Worm (Caenorhabditis elegans) whole organism, L1 larva: ENCODE measurements around the gene uda-1.

Experiments used
- C04F5.9 ChIP-seq: sonication (generic microtip); optimal IDR thresholded peaks from 2 replicates; lab custom pipeline; 2016; ENCODE audit warnings: missing genetic modification characterization, missing compliant biosample characterization
- blmp-1 ChIP-seq: fragments of 150-350 bp; optimal IDR thresholded peaks from 2 replicates; lab custom pipeline; 2014; ENCODE audit warnings: missing biosample characterization, missing genetic modification characterization
- ceh-8 ChIP-seq: fragments of 200-800 bp; sonication (Bioruptor generic); optimal IDR thresholded peaks from 2 replicates; lab custom pipeline; 2018; ENCODE audit warnings: mild to moderate bottlenecking, missing genetic modification characterization, moderate library complexity, missing compliant biosample characterization
- egl-13 ChIP-seq: sonication (generic microtip); optimal IDR thresholded peaks from 2 replicates; lab custom pipeline; 2016; ENCODE audit warnings: missing genotype, missing genetic modification reagents, missing genetic modification characterization, missing compliant biosample characterization
- elt-2 ChIP-seq: sonication (generic microtip); optimal IDR thresholded peaks from 2 replicates; lab custom pipeline; 2016; ENCODE audit warnings: missing genetic modification characterization, mild to moderate bottlenecking, inconsistent platforms, missing compliant biosample characterization, missing genetic modification reagents
- fkh-10 ChIP-seq: sonication (generic microtip); optimal IDR thresholded peaks from 2 replicates; lab custom pipeline; 2017; ENCODE audit warnings: missing biosample characterization, missing genetic modification reagents, missing genetic modification characterization
- fkh-4 ChIP-seq: sonication (generic microtip); optimal IDR thresholded peaks from 2 replicates; lab custom pipeline; 2016; ENCODE audit warnings: missing compliant biosample characterization, missing genetic modification characterization, borderline replicate concordance
- grh-1 ChIP-seq: fragments of 200-800 bp; sonication (Bioruptor generic); IDR thresholded peaks from 2 replicates; pipeline ENCODE4 v1.3.6; 2022; ENCODE audit warnings: missing genetic modification reagents, missing genetic modification characterization, missing compliant biosample characterization
- hpl-2 ChIP-seq: fragments of 150-350 bp; optimal IDR thresholded peaks from 2 replicates; lab custom pipeline; 2014; ENCODE audit warnings: missing biosample characterization, missing genetic modification reagents, missing genetic modification characterization
- jun-1 ChIP-seq: fragments of 150-350 bp; optimal IDR thresholded peaks from 2 replicates; lab custom pipeline; 2014; ENCODE audit warnings: missing biosample characterization, missing genetic modification reagents, missing genetic modification characterization
- lin-13 ChIP-seq: fragments of 150-350 bp; optimal IDR thresholded peaks from 2 replicates; lab custom pipeline; 2014; ENCODE audit warnings: missing biosample characterization, missing genetic modification reagents, missing genetic modification characterization
- lin-39 ChIP-seq: fragments of 150-350 bp; optimal IDR thresholded peaks from 2 replicates; lab custom pipeline; 2014; ENCODE audit warnings: missing biosample characterization, missing genetic modification reagents, missing genetic modification characterization
- lsy-2 ChIP-seq, 2 experiments: fragments of 150-350 bp; optimal IDR thresholded peaks; 2 replicates each; lab custom pipeline; 2014; ENCODE audit warnings: missing biosample characterization in 2 of 2, missing genetic modification characterization in 2 of 2
- nhr-19 ChIP-seq: fragments of 200-800 bp; sonication (Bioruptor generic); conservative IDR thresholded peaks from 2 replicates; pipeline ENCODE4 v1.3.6; 2022; ENCODE audit warnings: missing genetic modification characterization, missing compliant biosample characterization
- nhr-77 ChIP-seq: fragments of 150-350 bp; optimal IDR thresholded peaks from 2 replicates; lab custom pipeline; 2014; ENCODE audit warnings: missing biosample characterization, missing genetic modification characterization
- nhr-90 ChIP-seq: sonication (generic microtip); optimal IDR thresholded peaks from 2 replicates; lab custom pipeline; 2016; ENCODE audit warnings: mild to moderate bottlenecking, missing genetic modification characterization, missing compliant biosample characterization; ENCODE audit not compliant: poor library complexity
- skn-1 ChIP-seq: fragments of 150-350 bp; optimal IDR thresholded peaks from 2 replicates; lab custom pipeline; 2014; ENCODE audit warnings: missing biosample characterization, missing genetic modification characterization
- snu-23 ChIP-seq: sonication (generic microtip); optimal IDR thresholded peaks from 2 replicates; lab custom pipeline; 2016; ENCODE audit warnings: missing genetic modification characterization, missing compliant biosample characterization
- sox-4 ChIP-seq: sonication (generic microtip); optimal IDR thresholded peaks from 2 replicates; lab custom pipeline; 2016; ENCODE audit warnings: missing genetic modification characterization, missing compliant biosample characterization
- tlp-1 ChIP-seq: fragments of 150-350 bp; optimal IDR thresholded peaks from 2 replicates; lab custom pipeline; 2014; ENCODE audit warnings: missing biosample characterization, missing genetic modification characterization
- zag-1 ChIP-seq: fragments of 150-350 bp; optimal IDR thresholded peaks from 2 replicates; lab custom pipeline; 2014; ENCODE audit warnings: missing biosample characterization, missing genetic modification characterization

The uda-1 gene

ce11 chrV:10054872-10055271, 50.3 kb downstream of the uda-1 start, which contains the start of gene yif-1 (continued):
- peak; percentile 58 to 93 for TF ChIP-seq lsy-2 (tag; optimal IDR thresholded peaks at IDR 0.05; lab: Kevin White, UChicago)
- TF ChIP-seq sox-4 (tag; lab: Kevin White, UChicago): no peak
- peak; percentile 11 for TF ChIP-seq skn-1 (tag; lab: Kevin White, UChicago)
- no peak for TF ChIP-seq C04F5.9 (tag; lab: Kevin White, UChicago)
- no peak for TF ChIP-seq nhr-19 (GFP tag; lab: Robert Waterston, UW)
- TF ChIP-seq jun-1 (tag; lab: Kevin White, UChicago): no peak
- TF ChIP-seq zag-1 (tag; lab: Kevin White, UChicago): no peak
- no peak for TF ChIP-seq fkh-10 (GFP tag; lab: Kevin White, UChicago)
- TF ChIP-seq hpl-2 (GFP tag; lab: Kevin White, UChicago): no peak
- TF ChIP-seq egl-13 (tag; lab: Kevin White, UChicago): no peak
- no peak for TF ChIP-seq ceh-8 (GFP tag; lab: Kevin White, UChicago)
- no peak for TF ChIP-seq lin-13 (GFP tag; lab: Kevin White, UChicago)
- TF ChIP-seq snu-23: peak; percentile 24
- no peak for TF ChIP-seq nhr-77 (tag; lab: Kevin White, UChicago)
- no peak for TF ChIP-seq lin-39 (tag; lab: Kevin White, UChicago)
- TF ChIP-seq tlp-1 (tag; lab: Kevin White, UChicago): no peak
- TF ChIP-seq elt-2 (tag; lab: Kevin White, UChicago): no peak
- TF ChIP-seq grh-1: no peak
- TF ChIP-seq fkh-4 (tag; lab: Kevin White, UChicago): no peak
- peak; percentile 19 for TF ChIP-seq blmp-1 (tag; lab: Kevin White, UChicago)
- TF ChIP-seq nhr-90 (tag; lab: Kevin White, UChicago): no peak
